Worm (Caenorhabditis elegans) whole organism, young adult: ENCODE results near the gene taf-3.

Experiments
- let-607 ChIP-seq, 2 experiments: fragments of 200-800 bp in 1 of 2; sonication (Bioruptor generic) in 1 of 2; sonication (generic microtip) in 1 of 2; optimal IDR thresholded peaks; 2 replicates each; lab custom pipeline; 2016 to 2018; ENCODE audit warnings: mild to moderate bottlenecking in 2 of 2, missing compliant biosample characterization in 2 of 2, missing genetic modification characterization in 2 of 2, moderate library complexity in 2 of 2, missing genotype in 1 of 2
- rec-8 ChIP-seq, 2 experiments: sonication (generic microtip); optimal IDR thresholded peaks; 2 replicates each; lab custom pipeline; 2016; ENCODE audit warnings: mild to moderate bottlenecking in 2 of 2, missing genetic modification characterization in 2 of 2, missing genetic modification reagents in 2 of 2, missing genotype in 2 of 2, missing biosample characterization in 1 of 2, missing compliant biosample characterization in 1 of 2, moderate library complexity in 1 of 2
- sdz-38 ChIP-seq: sonication (generic microtip); optimal IDR thresholded peaks from 2 replicates; lab custom pipeline; 2016; ENCODE audit warnings: missing genotype, missing genetic modification characterization, missing compliant biosample characterization

DNA sequence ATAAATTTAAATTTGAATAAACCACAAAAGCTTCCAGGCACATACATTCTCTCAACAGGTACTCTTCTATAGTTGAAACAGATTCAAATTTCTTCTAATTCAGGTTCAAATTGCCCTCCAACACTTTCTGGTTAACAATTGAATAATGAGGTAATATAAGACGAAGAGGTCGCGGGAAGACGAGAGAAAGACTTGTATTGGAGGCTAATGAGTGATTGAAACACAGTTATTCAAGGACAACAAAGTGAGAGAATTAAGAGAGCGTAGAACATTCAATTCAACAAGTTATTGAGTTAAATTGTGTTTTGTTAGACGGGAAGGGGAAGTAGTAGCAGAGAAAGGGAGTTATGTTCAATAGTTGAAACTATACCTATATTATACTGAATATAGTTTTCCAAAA is 10.4 kb upstream of the taf-3 start:
- TF ChIP-seq let-607 (tag; optimal IDR thresholded peaks at IDR 0.05; lab: Kevin White, UChicago), result no peak
- TF ChIP-seq rec-8 (tag; optimal IDR thresholded peaks at IDR 0.05; lab: Kevin White, UChicago), result no peak
- no peak for TF ChIP-seq sdz-38
